ENCODE assay signal across 7 worm cellular contexts in genomic region chrX:14978756-14979155, ce11.
TF ChIP-seq lines count a peak whose summit lies in the region.

No protein-coding gene starts in this region.

TF ChIP-seq in whole organism, L1 larva, 84 proteins besides CTCF, POLR2A, EP300 and RAD21 (continues in another document):
- TF ChIP-seq lin-14 (GFP tag; optimal IDR thresholded peaks at IDR 0.05; lab: Kevin White, UChicago) (peak; percentile 53), mdl-1 (tag; optimal IDR thresholded peaks at IDR 0.05; lab: Kevin White, UChicago) (no peak), C16A3.4 (tag; optimal IDR thresholded peaks at IDR 0.05; lab: Kevin White, UChicago) (no peak), pqm-1 (tag; optimal IDR thresholded peaks at IDR 0.05; lab: Kevin White, UChicago) (no peak), nhr-71 (tag; optimal IDR thresholded peaks at IDR 0.05; lab: Kevin White, UChicago) (peak; percentile 38), mep-1 (tag; optimal IDR thresholded peaks at IDR 0.05; lab: Kevin White, UChicago) (no peak), fkh-4 (tag; optimal IDR thresholded peaks at IDR 0.05; lab: Kevin White, UChicago; ENCODE audit: borderline replicate concordance) (no peak), fkh-8 (tag; optimal IDR thresholded peaks at IDR 0.05; lab: Kevin White, UChicago) (no peak), dsc-1 (tag; optimal IDR thresholded peaks at IDR 0.05; lab: Kevin White, UChicago) (no peak), nhr-76 (tag; optimal IDR thresholded peaks at IDR 0.05; lab: Kevin White, UChicago) (no peak), zag-1 (tag; optimal IDR thresholded peaks at IDR 0.05; lab: Kevin White, UChicago) (no peak), fos-1 (tag; optimal IDR thresholded peaks at IDR 0.05; lab: Kevin White, UChicago) (peak; percentile 26), dpl-1 (GFP tag; optimal IDR thresholded peaks at IDR 0.05; lab: Kevin White, UChicago) (no peak)

TF ChIP-seq in whole organism, L2 larva, 48 proteins besides CTCF, POLR2A, EP300 and RAD21 (continues in another document):
- TF ChIP-seq nhr-25 (tag; optimal IDR thresholded peaks at IDR 0.05; lab: Kevin White, UChicago) (peak; percentile 51), ZK546.5 (tag; optimal IDR thresholded peaks at IDR 0.05; lab: Kevin White, UChicago) (no peak), lsy-2 (tag; optimal IDR thresholded peaks at IDR 0.05; lab: Kevin White, UChicago) (peak in 1 of 2 experiments; percentile 64), unc-55 (GFP tag; optimal IDR thresholded peaks at IDR 0.05; lab: Kevin White, UChicago) (peak; percentile 20), lin-11 (tag; optimal IDR thresholded peaks at IDR 0.05; lab: Kevin White, UChicago) (no peak), dmd-4 (tag; optimal IDR thresholded peaks at IDR 0.05; lab: Kevin White, UChicago) (no peak), ztf-1 (GFP tag; conservative IDR thresholded peaks at IDR 0.05; lab: Robert Waterston, UW) (no peak), sma-3 (GFP tag; optimal IDR thresholded peaks at IDR 0.05; lab: Kevin White, UChicago) (peak; percentile 27), sma-9 (GFP tag; optimal IDR thresholded peaks at IDR 0.05; lab: Kevin White, UChicago) (peak; percentile 50), sma-9 (tag; optimal IDR thresholded peaks at IDR 0.05; lab: Kevin White, UChicago) (no peak), Y55F3AM.14 (GFP tag; optimal IDR thresholded peaks at IDR 0.05; lab: Kevin White, UChicago) (no peak), nhr-21 (tag; optimal IDR thresholded peaks at IDR 0.05; lab: Kevin White, UChicago) (peak; percentile 17), ztf-4 (tag; optimal IDR thresholded peaks at IDR 0.05; lab: Kevin White, UChicago) (peak; percentile 72), nhr-10 (tag; optimal IDR thresholded peaks at IDR 0.05; lab: Kevin White, UChicago) (no peak)

TF ChIP-seq in whole organism, L3 larva, 47 proteins besides CTCF, POLR2A, EP300 and RAD21 (continues in another document):
- TF ChIP-seq nhr-25 (tag; optimal IDR thresholded peaks at IDR 0.05; lab: Kevin White, UChicago) (peak; percentile 4), pha-4 (tag; optimal IDR thresholded peaks at IDR 0.05; lab: Kevin White, UChicago) (peak; percentile 70), nfya-1 (tag; optimal IDR thresholded peaks at IDR 0.05; lab: Kevin White, UChicago; ENCODE audit: insufficient read depth) (peak; percentile 63), ceh-28 (tag; optimal IDR thresholded peaks at IDR 0.05; lab: Kevin White, UChicago) (peak; percentile 55), elt-2 (tag; optimal IDR thresholded peaks at IDR 0.05; lab: Kevin White, UChicago) (peak; percentile 2), ama-1 (optimal IDR thresholded peaks at IDR 0.05; lab: Kevin White, UChicago) (peak; percentile 90), nhr-67 (tag; optimal IDR thresholded peaks at IDR 0.05; lab: Kevin White, UChicago) (no peak), fkh-10 (GFP tag; optimal IDR thresholded peaks at IDR 0.05; lab: Kevin White, UChicago) (no peak), hmg-11 (tag; optimal IDR thresholded peaks at IDR 0.05; lab: Kevin White, UChicago) (peak; percentile 11), nhr-77 (tag; optimal IDR thresholded peaks at IDR 0.05; lab: Kevin White, UChicago) (no peak), nhr-43 (tag; optimal IDR thresholded peaks at IDR 0.05; lab: Kevin White, UChicago; ENCODE audit: poor library complexity, severe bottlenecking) (peak; percentile 37), elt-3 (tag; optimal IDR thresholded peaks at IDR 0.05; lab: Kevin White, UChicago) (peak in 1 of 3 experiments; percentile 17), lin-39 (tag; optimal IDR thresholded peaks at IDR 0.05; lab: Kevin White, UChicago) (peak; percentile 24)

TF ChIP-seq in whole organism, L4 larva, 104 proteins besides CTCF, POLR2A, EP300 and RAD21 (continues in another document):
- TF ChIP-seq zip-11 (GFP tag; IDR thresholded peaks at IDR 0.05; lab: Robert Waterston, UW): no peak
- TF ChIP-seq tag-97 (GFP tag; IDR thresholded peaks at IDR 0.05; lab: Robert Waterston, UW): no peak
- TF ChIP-seq pha-4 (GFP tag; IDR thresholded peaks at IDR 0.05; lab: Robert Waterston, UW): no peak
- TF ChIP-seq pha-4 (tag; optimal IDR thresholded peaks at IDR 0.05; lab: Kevin White, UChicago): peak; percentile 62
- TF ChIP-seq gei-8 (GFP tag; optimal IDR thresholded peaks at IDR 0.05; lab: Kevin White, UChicago): no peak
- TF ChIP-seq ZK337.2 (GFP tag; IDR thresholded peaks at IDR 0.05; lab: Robert Waterston, UW): no peak
- no peak for TF ChIP-seq madf-9 (GFP tag; conservative IDR thresholded peaks at IDR 0.05; lab: Robert Waterston, UW)
- peak; percentile 47 for TF ChIP-seq mes-2 (tag; optimal IDR thresholded peaks at IDR 0.05; lab: Kevin White, UChicago; ENCODE audit: poor library complexity, severe bottlenecking)
- TF ChIP-seq fos-1 (tag; optimal IDR thresholded peaks at IDR 0.05; lab: Kevin White, UChicago): no peak
- no peak for TF ChIP-seq ZK546.5 (tag; optimal IDR thresholded peaks at IDR 0.05; lab: Kevin White, UChicago)
- TF ChIP-seq ztf-7 (tag; optimal IDR thresholded peaks at IDR 0.05; lab: Kevin White, UChicago): peak; percentile 32
- TF ChIP-seq lin-15B (tag; optimal IDR thresholded peaks at IDR 0.05; lab: Kevin White, UChicago): no peak
- TF ChIP-seq duxl-1 (tag; optimal IDR thresholded peaks at IDR 0.05; lab: Kevin White, UChicago; ENCODE audit: poor library complexity): no peak
- TF ChIP-seq nhr-25 (tag; optimal IDR thresholded peaks at IDR 0.05; lab: Kevin White, UChicago; ENCODE audit: borderline replicate concordance, insufficient read depth): peak; percentile 55

TF ChIP-seq in whole organism, late embryonic, 69 proteins besides CTCF, POLR2A, EP300 and RAD21:
- TF ChIP-seq ceh-2 (tag; optimal IDR thresholded peaks at IDR 0.05; lab: Kevin White, UChicago) (no peak), nfya-1 (tag; optimal IDR thresholded peaks at IDR 0.05; lab: Kevin White, UChicago) (peak; percentile 3)

TF ChIP-seq in whole organism, mixed stage, embryonic, 35 proteins besides CTCF, POLR2A, EP300 and RAD21 (continues in another document):
- TF ChIP-seq nhr-237 (tag; optimal IDR thresholded peaks at IDR 0.05; lab: Kevin White, UChicago) (no peak), unc-120 (tag; optimal IDR thresholded peaks at IDR 0.05; lab: Kevin White, UChicago; ENCODE audit: poor library complexity, severe bottlenecking) (peak; percentile 0), nhr-76 (tag; optimal IDR thresholded peaks at IDR 0.05; lab: Kevin White, UChicago) (no peak), sem-2 (GFP tag; optimal IDR thresholded peaks at IDR 0.05; lab: Kevin White, UChicago) (no peak), pha-4 (tag; optimal IDR thresholded peaks at IDR 0.05; lab: Kevin White, UChicago) (no peak), ztf-11 (tag; optimal IDR thresholded peaks at IDR 0.05; lab: Kevin White, UChicago) (no peak), blmp-1 (tag; optimal IDR thresholded peaks at IDR 0.05; lab: Kevin White, UChicago) (no peak), ces-1 (GFP tag; optimal IDR thresholded peaks at IDR 0.05; lab: Kevin White, UChicago) (peak; percentile 13), mls-2 (tag; optimal IDR thresholded peaks at IDR 0.05; lab: Kevin White, UChicago) (no peak), cnd-1 (tag; optimal IDR thresholded peaks at IDR 0.05; lab: Kevin White, UChicago) (no peak), lsy-2 (tag; optimal IDR thresholded peaks at IDR 0.05; lab: Kevin White, UChicago) (no peak), ceh-43 (GFP tag; optimal IDR thresholded peaks at IDR 0.05; lab: Kevin White, UChicago) (no peak), drap-1 (GFP tag; optimal IDR thresholded peaks at IDR 0.05; lab: Kevin White, UChicago) (no peak), mab-5 (tag; optimal IDR thresholded peaks at IDR 0.05; lab: Kevin White, UChicago) (no peak), lin-13 (tag; optimal IDR thresholded peaks at IDR 0.05; lab: Kevin White, UChicago) (no peak), unc-39 (tag; optimal IDR thresholded peaks at IDR 0.05; lab: Kevin White, UChicago) (no peak), nhr-12 (tag; optimal IDR thresholded peaks at IDR 0.05; lab: Kevin White, UChicago) (no peak), lin-32 (GFP tag; optimal IDR thresholded peaks at IDR 0.05; lab: Kevin White, UChicago) (no peak), ceh-83 (GFP tag; optimal IDR thresholded peaks at IDR 0.05; lab: Kevin White, UChicago) (no peak), hlh-1 (tag; optimal IDR thresholded peaks at IDR 0.05; lab: Kevin White, UChicago) (peak; percentile 53), nhr-2 (tag; optimal IDR thresholded peaks at IDR 0.05; lab: Kevin White, UChicago) (no peak), flh-1 (GFP tag; optimal IDR thresholded peaks at IDR 0.05; lab: Kevin White, UChicago) (no peak)

TF ChIP-seq in whole organism, young adult, 124 proteins besides CTCF, POLR2A, EP300 and RAD21 (continues in another document):
- TF ChIP-seq cebp-2 (GFP tag; IDR thresholded peaks at IDR 0.05; lab: Robert Waterston, UW): no peak
- no peak for TF ChIP-seq T07F8.4 (tag; optimal IDR thresholded peaks at IDR 0.05; lab: Kevin White, UChicago)
- no peak for TF ChIP-seq attf-5 (GFP tag; optimal IDR thresholded peaks at IDR 0.05; lab: Kevin White, UChicago)
- TF ChIP-seq egrh-3 (GFP tag; IDR thresholded peaks at IDR 0.05; lab: Robert Waterston, UW): no peak
- no peak for TF ChIP-seq F33H1.4 (GFP tag; IDR thresholded peaks at IDR 0.05; lab: Robert Waterston, UW)
- TF ChIP-seq nhr-90 (tag; optimal IDR thresholded peaks at IDR 0.05; lab: Kevin White, UChicago): no peak
- TF ChIP-seq lsl-1 (GFP tag; optimal IDR thresholded peaks at IDR 0.05; lab: Kevin White, UChicago): no peak
- TF ChIP-seq cebp-1 (GFP tag; IDR thresholded peaks at IDR 0.05; lab: Robert Waterston, UW): no peak
- TF ChIP-seq cebp-1 (tag; optimal IDR thresholded peaks at IDR 0.05; lab: Kevin White, UChicago): peak; percentile 49
- no peak for TF ChIP-seq ceh-79 (tag; optimal IDR thresholded peaks at IDR 0.05; lab: Kevin White, UChicago)
- peak; percentile 60 for TF ChIP-seq lin-40 (tag; optimal IDR thresholded peaks at IDR 0.05; lab: Kevin White, UChicago)
- TF ChIP-seq dpff-1 (tag; optimal IDR thresholded peaks at IDR 0.05; lab: Kevin White, UChicago): no peak
- no peak for TF ChIP-seq lag-1 (GFP tag; IDR thresholded peaks at IDR 0.05; lab: Robert Waterston, UW)
- TF ChIP-seq ccch-3 (GFP tag; optimal IDR thresholded peaks at IDR 0.05; lab: Kevin White, UChicago): no peak
- no peak for TF ChIP-seq akir-1 (GFP tag; optimal IDR thresholded peaks at IDR 0.05; lab: Kevin White, UChicago)
- no peak for TF ChIP-seq ceh-27 (GFP tag; optimal IDR thresholded peaks at IDR 0.05; lab: Kevin White, UChicago)
- no peak for TF ChIP-seq lir-1 (GFP tag; conservative IDR thresholded peaks at IDR 0.05; lab: Robert Waterston, UW)
- no peak for TF ChIP-seq ztf-25 (GFP tag; IDR thresholded peaks at IDR 0.05; lab: Robert Waterston, UW)
- no peak for TF ChIP-seq nhr-27 (tag; optimal IDR thresholded peaks at IDR 0.05; lab: Kevin White, UChicago)
- no peak for TF ChIP-seq B0019.2 (GFP tag; conservative IDR thresholded peaks at IDR 0.05; lab: Robert Waterston, UW)
- TF ChIP-seq zim-3 (tag; optimal IDR thresholded peaks at IDR 0.05; lab: Kevin White, UChicago): no peak
- no peak for TF ChIP-seq Y95B8A.8 (GFP tag; IDR thresholded peaks at IDR 0.05; lab: Robert Waterston, UW)
- TF ChIP-seq F22D6.2 (tag; optimal IDR thresholded peaks at IDR 0.05; lab: Kevin White, UChicago): no peak
- no peak for TF ChIP-seq B0261.1 (tag; optimal IDR thresholded peaks at IDR 0.05; lab: Kevin White, UChicago)
- TF ChIP-seq nhr-80 (tag; optimal IDR thresholded peaks at IDR 0.05; lab: Kevin White, UChicago): peak; percentile 39
